Worm (Caenorhabditis elegans) whole organism, L4 larva: ENCODE data around the gene irld-24.

Experiments
- ama-1 ChIP-seq: fragments of 150-350 bp; optimal IDR thresholded peaks from 2 replicates; lab custom pipeline; 2014; ENCODE audit warnings: inconsistent platforms, mixed read lengths
- dmd-8 ChIP-seq: fragments of 200-800 bp; sonication (Bioruptor generic); IDR thresholded peaks from 2 replicates; pipeline ENCODE4 v1.3.6; 2022; ENCODE audit warnings: missing genetic modification characterization, missing compliant biosample characterization
- unc-39 ChIP-seq: sonication (generic microtip); optimal IDR thresholded peaks from 2 replicates; lab custom pipeline; 2017; ENCODE audit warnings: missing biosample characterization, missing genetic modification characterization
- ztf-11 ChIP-seq: fragments of 150-350 bp; optimal IDR thresholded peaks from 2 replicates; lab custom pipeline; 2014; ENCODE audit warnings: missing biosample characterization, missing genetic modification characterization

ce11 chrX:14015366-14015765 lies 29.0 kb downstream of the irld-24 start, which contains the start of gene C04C11.25:
- TF ChIP-seq ama-1 (no peak), unc-39 (tag; lab: Kevin White, UChicago) (no peak), ztf-11 (tag; lab: Kevin White, UChicago) (no peak), dmd-8 (GFP tag; lab: Robert Waterston, UW) (no peak)
